Fruit fly (Drosophila melanogaster): Measurements from ENCODE around the gene CG13014.
A peak's percentile ranks its signal among the peaks of the same experiment; 100 is the strongest.

The CG13014 gene

DNA sequence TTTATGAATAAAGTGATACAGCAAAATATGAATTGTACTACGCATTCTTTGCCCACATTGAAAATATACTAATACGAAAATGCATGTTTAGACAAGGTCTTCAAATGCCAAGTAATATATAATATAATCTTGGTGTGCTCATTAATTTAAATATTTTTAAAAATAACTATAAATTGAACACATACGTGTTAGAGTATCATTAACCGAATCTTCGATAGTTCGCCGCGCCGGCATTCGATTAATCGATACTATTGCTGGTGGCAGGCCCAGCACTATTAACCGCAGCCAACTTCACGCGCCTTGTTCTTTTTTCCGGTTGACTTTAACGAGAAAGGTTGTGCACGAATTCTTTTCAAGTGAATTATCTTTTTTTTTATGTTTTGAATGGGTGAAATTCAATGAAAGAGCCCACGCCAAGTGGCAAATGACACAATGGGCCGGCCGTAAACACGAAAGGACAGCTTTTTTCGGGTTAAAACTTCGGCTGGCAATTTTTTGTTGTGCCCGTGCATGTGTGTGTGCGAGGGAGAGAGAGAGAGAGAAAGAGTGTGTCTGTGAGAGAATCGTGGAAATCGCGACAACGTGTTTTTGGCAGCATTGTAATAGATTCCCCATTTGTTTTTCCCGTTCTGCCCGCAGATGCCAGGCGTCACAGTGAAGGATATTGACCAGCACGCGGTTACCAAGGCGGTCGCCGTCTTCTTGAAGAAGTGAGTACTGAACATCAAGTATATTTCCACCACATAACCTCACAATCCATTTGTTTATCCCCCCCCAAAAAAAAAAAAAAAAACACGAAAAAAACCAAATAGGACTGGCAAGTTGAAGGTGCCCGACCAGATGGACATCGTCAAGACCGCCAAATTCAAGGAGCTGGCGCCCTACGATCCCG lies 50.2 kb downstream of the CG13014 start, which contains the start of gene RpS19a (continued):
- TF ChIP-seq Hr51 (GFP tag; optimal IDR thresholded peaks at IDR 0.05) (peak; percentile 49 to 50), br (optimal IDR thresholded peaks at IDR 0.05) (no peak), CG12744 (GFP tag; optimal IDR thresholded peaks at IDR 0.05) (no peak), Nf-YC (tag; optimal IDR thresholded peaks at IDR 0.05) (peak; percentile 66), HmgD (GFP tag; optimal IDR thresholded peaks at IDR 0.05) (peak; percentile 40), Asciz (GFP tag; optimal IDR thresholded peaks at IDR 0.05) (peak; percentile 85), Abd-B (GFP tag; optimal IDR thresholded peaks at IDR 0.05) (peak; percentile 16), CG6683 (GFP tag; optimal IDR thresholded peaks at IDR 0.05) (peak; percentile 56), dm (GFP tag; optimal IDR thresholded peaks at IDR 0.05) (peak; percentile 85), CG43689 (GFP tag; IDR thresholded peaks at IDR 0.05) (peak; percentile 68; the same call in 1 of the 2 replicates), HLH4C (GFP tag; IDR thresholded peaks at IDR 0.05; ENCODE audit: partially characterized antibody) (0 out of 3 replicates have a peak, but pooled peaks have one; percentile 58), Hand (GFP tag; optimal IDR thresholded peaks at IDR 0.05) (peak; percentile 88), CG3065 (GFP tag; optimal IDR thresholded peaks at IDR 0.05) (peak; percentile 36), Doc3 (GFP tag; IDR thresholded peaks at IDR 0.05; ENCODE audit: partially characterized antibody) (no peak), CG11696 (GFP tag; IDR thresholded peaks at IDR 0.05) (peak; percentile 39; the same call in 1 of the 2 replicates), hkb (optimal IDR thresholded peaks at IDR 0.05) (no peak), hkb (GFP tag; IDR thresholded peaks at IDR 0.05) (peak; percentile 70), vnd (GFP tag; IDR thresholded peaks at IDR 0.05; ENCODE audit: partially characterized antibody) (0 out of 3 replicates have a peak, but pooled peaks have one; percentile 54), BEAF-32 (GFP tag; optimal IDR thresholded peaks at IDR 0.05) (peak; percentile 82), pho (GFP tag; optimal IDR thresholded peaks at IDR 0.05) (peak; percentile 9), CG12104 (GFP tag; optimal IDR thresholded peaks at IDR 0.05) (peak; percentile 84), ash1 (GFP tag; optimal IDR thresholded peaks at IDR 0.05) (peak; percentile 86), emc (GFP tag; optimal IDR thresholded peaks at IDR 0.05) (no peak), fd96Cb (tag; optimal IDR thresholded peaks at IDR 0.05) (peak; percentile 44), C15 (GFP tag; IDR thresholded peaks at IDR 0.05) (peak; percentile 68; the same call in 1 of the 3 replicates), CG13296 (GFP tag; optimal IDR thresholded peaks at IDR 0.05) (peak; percentile 90), CG7357 (GFP tag; IDR thresholded peaks at IDR 0.05) (no peak), gcm2 (GFP tag; optimal IDR thresholded peaks at IDR 0.05) (peak; percentile 36), Elba2 (GFP tag; optimal IDR thresholded peaks at IDR 0.05) (no peak), Oaz (GFP tag; IDR thresholded peaks at IDR 0.05) (peak; percentile 55), PHDP (tag; optimal IDR thresholded peaks at IDR 0.05) (peak; percentile 77), jigr1 (GFP tag; IDR thresholded peaks at IDR 0.05) (no peak), wek (GFP tag; optimal IDR thresholded peaks at IDR 0.05) (peak; percentile 89), CG13123 (GFP tag; optimal IDR thresholded peaks at IDR 0.05) (peak; percentile 91), her (GFP tag; optimal IDR thresholded peaks at IDR 0.05) (peak; percentile 13), Mes4 (GFP tag; optimal IDR thresholded peaks at IDR 0.05) (peak; percentile 66), CG17385 (GFP tag; optimal IDR thresholded peaks at IDR 0.05) (peak; percentile 85), CG3995 (GFP tag; optimal IDR thresholded peaks at IDR 0.05) (peak; percentile 25), Chrac-16 (GFP tag; optimal IDR thresholded peaks at IDR 0.05) (no peak), sisA (GFP tag; IDR thresholded peaks at IDR 0.05) (no peak), schlank (tag; optimal IDR thresholded peaks at IDR 0.05) (peak; percentile 85), crp (GFP tag; optimal IDR thresholded peaks at IDR 0.05) (peak in 1 of 2 experiments; percentile 22), ems (GFP tag; optimal IDR thresholded peaks at IDR 0.05) (peak; percentile 15), bab2 (GFP tag; optimal IDR thresholded peaks at IDR 0.05) (peak; percentile 37), HLH3B (GFP tag; IDR thresholded peaks at IDR 0.05) (peak; percentile 56), CG3407 (GFP tag; optimal IDR thresholded peaks at IDR 0.05) (peak; percentile 67), CG11695 (GFP tag; IDR thresholded peaks at IDR 0.05) (peak; percentile 31; the same call in 1 of the 3 replicates), CG10565 (GFP tag; optimal IDR thresholded peaks at IDR 0.05) (no peak), CG10654 (GFP tag; optimal IDR thresholded peaks at IDR 0.05) (peak; percentile 12)

All from whole organism, embryonic.